Worm (Caenorhabditis elegans): ENCODE measurements around the gene egl-38.

ce11 chrIV:10122205-10122604 lies 11.9 kb upstream of the egl-38 start, which contains the start of gene irld-21:
- TF ChIP-seq ztf-23 (GFP tag; IDR thresholded peaks at IDR 0.05) (no peak), T22C8.4 (GFP tag; IDR thresholded peaks at IDR 0.05) (no peak), ref-1 (GFP tag; conservative IDR thresholded peaks at IDR 0.05) (no peak), ztf-29 (GFP tag; IDR thresholded peaks at IDR 0.05) (no peak), flt-1 (GFP tag; IDR thresholded peaks at IDR 0.05) (no peak)
